Worm (Caenorhabditis elegans) whole organism, late embryonic: ENCODE measurements around the gene lido-17.

Source experiments
- C08G9.2 ChIP-seq: sonication (generic microtip); optimal IDR thresholded peaks from 2 replicates; lab custom pipeline; 2016; ENCODE audit warnings: mild to moderate bottlenecking, missing genetic modification characterization, moderate library complexity, missing compliant biosample characterization
- K09A11.1 ChIP-seq: sonication (generic microtip); optimal IDR thresholded peaks from 2 replicates; lab custom pipeline; 2017; ENCODE audit warnings: antibody characterized with exemption, mild to moderate bottlenecking, missing genetic modification characterization, missing compliant biosample characterization; ENCODE audit not compliant: insufficient read depth
- T23F11.4 ChIP-seq: fragments of 200-800 bp; sonication (Bioruptor generic); optimal IDR thresholded peaks from 2 replicates; lab custom pipeline; 2018; ENCODE audit warnings: mild to moderate bottlenecking, missing genetic modification characterization, missing compliant biosample characterization
- ama-1 ChIP-seq: fragments of 150-350 bp; optimal IDR thresholded peaks from 2 replicates; lab custom pipeline; 2014
- ceh-14 ChIP-seq: sonication (generic microtip); optimal IDR thresholded peaks from 2 replicates; lab custom pipeline; 2016; ENCODE audit warnings: missing genotype, missing genetic modification characterization, missing compliant biosample characterization
- ceh-18 ChIP-seq: sonication (generic microtip); optimal IDR thresholded peaks from 2 replicates; lab custom pipeline; 2016; ENCODE audit warnings: missing genetic modification characterization, missing compliant biosample characterization
- ceh-19 ChIP-seq: fragments of 200-800 bp; sonication (Bioruptor generic); optimal IDR thresholded peaks from 2 replicates; lab custom pipeline; 2018; ENCODE audit warnings: mild to moderate bottlenecking, missing genetic modification characterization, missing compliant biosample characterization
- ceh-2 ChIP-seq: sonication (generic microtip); optimal IDR thresholded peaks from 2 replicates; lab custom pipeline; 2016; ENCODE audit warnings: missing genotype, missing genetic modification characterization, missing compliant biosample characterization
- ceh-22 ChIP-seq: sonication (generic microtip); optimal IDR thresholded peaks from 2 replicates; lab custom pipeline; 2017; ENCODE audit warnings: missing biosample characterization, missing genetic modification characterization
- ceh-24 ChIP-seq: sonication (generic microtip); optimal IDR thresholded peaks from 2 replicates; lab custom pipeline; 2016; ENCODE audit warnings: mild to moderate bottlenecking, missing genetic modification characterization, missing compliant biosample characterization
- ceh-30 ChIP-seq: fragments of 150-350 bp; optimal IDR thresholded peaks from 2 replicates; lab custom pipeline; 2014; ENCODE audit warnings: missing biosample characterization, missing genetic modification characterization
- ceh-31 ChIP-seq: sonication (generic microtip); optimal IDR thresholded peaks from 2 replicates; lab custom pipeline; 2016; ENCODE audit warnings: missing genetic modification characterization, missing compliant biosample characterization
- ceh-45 ChIP-seq: fragments of 200-800 bp; sonication (Bioruptor generic); IDR thresholded peaks from 2 replicates; pipeline ENCODE4 v1.3.6; 2022; ENCODE audit warnings: missing genetic modification reagents, missing genetic modification characterization, missing compliant biosample characterization
- ceh-48 ChIP-seq: sonication (generic microtip); optimal IDR thresholded peaks from 2 replicates; lab custom pipeline; 2016; ENCODE audit warnings: missing genetic modification characterization, inconsistent platforms, missing compliant biosample characterization
- che-1 ChIP-seq: sonication (generic microtip); optimal IDR thresholded peaks from 2 replicates; lab custom pipeline; 2016; ENCODE audit warnings: mild to moderate bottlenecking, missing genetic modification characterization, missing compliant biosample characterization
- dve-1 ChIP-seq: sonication (generic microtip); optimal IDR thresholded peaks from 2 replicates; lab custom pipeline; 2017; ENCODE audit warnings: antibody characterized with exemption, mild to moderate bottlenecking, missing genetic modification characterization, missing compliant biosample characterization
- elt-2 ChIP-seq: sonication (generic microtip); optimal IDR thresholded peaks from 2 replicates; lab custom pipeline; 2016; ENCODE audit warnings: missing genetic modification reagents, missing genetic modification characterization, missing compliant biosample characterization
- elt-4 ChIP-seq: sonication (generic microtip); optimal IDR thresholded peaks from 2 replicates; lab custom pipeline; 2016; ENCODE audit warnings: missing genetic modification characterization, missing compliant biosample characterization
- ets-4 ChIP-seq: sonication (generic microtip); optimal IDR thresholded peaks from 2 replicates; lab custom pipeline; 2016; ENCODE audit warnings: missing genetic modification characterization, missing compliant biosample characterization
- fax-1 ChIP-seq: sonication (generic microtip); optimal IDR thresholded peaks from 2 replicates; lab custom pipeline; 2016; ENCODE audit warnings: missing genotype, missing genetic modification characterization, missing compliant biosample characterization
- fkh-10 ChIP-seq: fragments of 150-350 bp; optimal IDR thresholded peaks from 2 replicates; lab custom pipeline; 2014; ENCODE audit warnings: missing biosample characterization, missing genetic modification reagents, missing genetic modification characterization
- fkh-6 ChIP-seq: sonication (generic microtip); optimal IDR thresholded peaks from 2 replicates; lab custom pipeline; 2016; ENCODE audit warnings: missing genetic modification characterization, missing compliant biosample characterization
- hlh-15 ChIP-seq: sonication (generic microtip); optimal IDR thresholded peaks from 2 replicates; lab custom pipeline; 2016; ENCODE audit warnings: missing genetic modification characterization, missing compliant biosample characterization
- hlh-8 ChIP-seq: sonication (generic microtip); optimal IDR thresholded peaks from 2 replicates; lab custom pipeline; 2016; ENCODE audit warnings: missing genotype, missing genetic modification characterization, missing compliant biosample characterization
- lim-6 ChIP-seq: sonication (generic microtip); optimal IDR thresholded peaks from 2 replicates; lab custom pipeline; 2016; ENCODE audit warnings: missing genetic modification characterization, missing compliant biosample characterization
- lin-11 ChIP-seq: fragments of 200-800 bp; sonication (Bioruptor generic); optimal IDR thresholded peaks from 2 replicates; lab custom pipeline; 2018; ENCODE audit warnings: mild to moderate bottlenecking, missing genetic modification characterization, missing compliant biosample characterization
- madf-2 ChIP-seq: sonication (generic microtip); optimal IDR thresholded peaks from 2 replicates; lab custom pipeline; 2017; ENCODE audit warnings: missing genetic modification characterization, missing compliant biosample characterization
- nhr-232 ChIP-seq: sonication (generic microtip); optimal IDR thresholded peaks from 2 replicates; lab custom pipeline; 2016; ENCODE audit warnings: missing genetic modification characterization, missing compliant biosample characterization
- odd-2 ChIP-seq: sonication (generic microtip); optimal IDR thresholded peaks from 2 replicates; lab custom pipeline; 2017; ENCODE audit warnings: antibody characterized with exemption, mild to moderate bottlenecking, missing genetic modification characterization, missing compliant biosample characterization
- pag-3 ChIP-seq: sonication (generic microtip); optimal IDR thresholded peaks from 2 replicates; lab custom pipeline; 2016; ENCODE audit warnings: missing compliant biosample characterization, missing genetic modification characterization, borderline replicate concordance
- pat-9 ChIP-seq: fragments of 200-800 bp; sonication (Bioruptor generic); optimal IDR thresholded peaks from 2 replicates; lab custom pipeline; 2018; ENCODE audit warnings: mild to moderate bottlenecking, missing genetic modification characterization, moderate library complexity, missing compliant biosample characterization
- pha-2 ChIP-seq: sonication (generic microtip); optimal IDR thresholded peaks from 2 replicates; lab custom pipeline; 2017; ENCODE audit warnings: mild to moderate bottlenecking, missing genetic modification characterization, missing compliant biosample characterization
- pha-4 ChIP-seq: fragments of 150-350 bp; optimal IDR thresholded peaks from 2 replicates; lab custom pipeline; 2018; ENCODE audit warnings: missing biosample characterization, missing genetic modification reagents, missing genetic modification characterization
- pros-1 ChIP-seq: fragments of 150-350 bp; optimal IDR thresholded peaks from 2 replicates; lab custom pipeline; 2014; ENCODE audit warnings: missing biosample characterization, missing genetic modification reagents, missing genetic modification characterization
- syd-9 ChIP-seq: sonication (generic microtip); optimal IDR thresholded peaks from 2 replicates; lab custom pipeline; 2016; ENCODE audit warnings: mild to moderate bottlenecking, missing genetic modification characterization, moderate library complexity, missing compliant biosample characterization
- unc-3 ChIP-seq, 2 experiments: fragments of 200-800 bp in 1 of 2; sonication (Bioruptor generic) in 1 of 2; sonication (generic microtip) in 1 of 2; conservative IDR thresholded peaks in 1 of 2; optimal IDR thresholded peaks in 1 of 2; 2 replicates each; pipeline versions ENCODE4 v1.3.6 to Lab custom; 2016 to 2022; ENCODE audit warnings: missing compliant biosample characterization in 2 of 2, missing genetic modification characterization in 2 of 2, missing genetic modification reagents in 1 of 2
- unc-55 ChIP-seq: sonication (generic microtip); optimal IDR thresholded peaks from 2 replicates; lab custom pipeline; 2017; ENCODE audit warnings: missing biosample characterization, missing genetic modification reagents, missing genetic modification characterization
- unc-86 ChIP-seq: sonication (generic microtip); optimal IDR thresholded peaks from 2 replicates; lab custom pipeline; 2016; ENCODE audit warnings: missing genetic modification characterization, missing compliant biosample characterization

The lido-17 gene

ce11 chrII:9412086-9412608 is 19.5 kb upstream of the lido-17 start, which contains the start of gene arrd-3:
TSS of gene arrd-3 (plus strand) at chrII:9412558.
- TF ChIP-seq fax-1 (tag; lab: Kevin White, UChicago) (no peak), unc-3 (GFP tag; conservative IDR thresholded peaks at IDR 0.05; lab: Robert Waterston, UW) (no peak), unc-3 (tag; optimal IDR thresholded peaks at IDR 0.05; lab: Kevin White, UChicago) (no peak), ceh-45 (GFP tag; lab: Robert Waterston, UW) (no peak), lim-6 (tag; lab: Kevin White, UChicago) (no peak), ceh-30 (tag; lab: Kevin White, UChicago) (no peak), ceh-19 (GFP tag; lab: Kevin White, UChicago) (no peak), pha-4 (tag; lab: Kevin White, UChicago) (no peak), dve-1 (tag; lab: Kevin White, UChicago) (no peak), ceh-31 (tag; lab: Kevin White, UChicago) (no peak), ceh-2 (tag; lab: Kevin White, UChicago) (no peak), madf-2 (tag; lab: Kevin White, UChicago) (no peak), ceh-18 (tag; lab: Kevin White, UChicago) (no peak), pat-9 (tag; lab: Kevin White, UChicago) (no peak), ets-4 (tag; lab: Kevin White, UChicago) (no peak), ceh-22 (tag; lab: Kevin White, UChicago) (no peak), elt-2 (tag; lab: Kevin White, UChicago) (no peak), ceh-24 (tag; lab: Kevin White, UChicago) (no peak), pha-2 (tag; lab: Kevin White, UChicago) (no peak), hlh-8 (tag; lab: Kevin White, UChicago) (no peak), elt-4 (no peak)
- TF ChIP-seq, all 69 proteins: peak for 0

DNA sequence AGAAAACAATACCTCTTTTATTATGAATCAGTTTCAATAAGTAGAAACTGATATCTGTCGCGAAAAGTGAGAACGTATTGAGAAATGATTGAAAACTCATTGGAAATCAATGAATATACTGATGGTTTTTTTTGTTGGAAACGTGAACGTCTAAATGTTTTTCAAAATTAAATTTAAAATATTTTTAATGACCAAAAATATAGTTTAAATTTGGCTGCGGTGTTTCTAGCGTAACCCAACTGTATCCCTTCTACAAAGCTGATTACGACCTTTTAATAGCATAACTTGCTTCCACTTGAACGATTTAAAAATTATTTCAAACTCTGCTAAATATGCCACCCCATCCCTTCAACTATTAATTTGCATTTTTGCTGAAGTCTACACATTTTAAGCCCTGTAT is 18.9 kb upstream of the lido-17 start, which contains the start of gene M176.9:
M176.9 (minus strand) TSS at position 101 of the 400 bp plus-strand sequence.
- no peak for TF ChIP-seq C08G9.2 (tag; lab: Kevin White, UChicago)
- TF ChIP-seq lin-11: no peak
- no peak for TF ChIP-seq che-1 (tag; lab: Kevin White, UChicago)
- no peak for TF ChIP-seq unc-3 (GFP tag; conservative IDR thresholded peaks at IDR 0.05; lab: Robert Waterston, UW)
- TF ChIP-seq unc-3 (tag; optimal IDR thresholded peaks at IDR 0.05; lab: Kevin White, UChicago): no peak
- no peak for TF ChIP-seq pag-3 (tag; lab: Kevin White, UChicago)
- TF ChIP-seq odd-2 (tag; lab: Kevin White, UChicago): no peak
- no peak for TF ChIP-seq K09A11.1 (tag; lab: Kevin White, UChicago)
- no peak for TF ChIP-seq ceh-22 (tag; lab: Kevin White, UChicago)
- no peak for TF ChIP-seq T23F11.4 (GFP tag; lab: Kevin White, UChicago)
- no peak for TF ChIP-seq ceh-24 (tag; lab: Kevin White, UChicago)
- no peak for TF ChIP-seq lim-6 (tag; lab: Kevin White, UChicago)
- TF ChIP-seq dve-1 (tag; lab: Kevin White, UChicago): no peak
- no peak for TF ChIP-seq pros-1 (tag; lab: Kevin White, UChicago)
- no peak for TF ChIP-seq ceh-14
- TF ChIP-seq ceh-19 (GFP tag; lab: Kevin White, UChicago): no peak
- TF ChIP-seq pha-4 (tag; lab: Kevin White, UChicago): no peak
- TF ChIP-seq unc-55 (GFP tag; lab: Kevin White, UChicago): no peak
- TF ChIP-seq hlh-15 (tag; lab: Kevin White, UChicago): no peak
- TF ChIP-seq syd-9 (tag; lab: Kevin White, UChicago): no peak

DNA sequence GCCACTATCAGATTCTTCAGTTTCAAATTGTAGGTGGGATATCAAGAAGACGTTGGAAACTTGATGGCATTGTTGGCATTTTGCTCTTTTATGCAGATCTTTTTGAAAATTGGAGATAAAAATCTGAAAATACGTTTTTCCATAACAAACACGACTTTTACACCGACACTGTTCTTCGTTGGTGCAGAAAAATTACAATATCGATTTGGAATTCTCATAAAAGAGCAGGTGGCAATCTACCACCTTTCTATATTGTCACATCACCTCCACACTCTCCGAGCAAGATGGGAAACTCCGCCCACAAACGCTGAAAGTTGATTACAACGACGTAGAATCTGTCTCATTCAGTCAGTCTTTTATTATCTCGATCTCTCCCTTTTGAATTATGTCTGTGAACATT is 14.8 kb upstream of the lido-17 start, which contains the start of gene arrd-2:
arrd-2 (plus strand) TSS at position 301 of the 400 bp plus-strand sequence.
- no peak for TF ChIP-seq unc-86 (tag; lab: Kevin White, UChicago)
- TF ChIP-seq ceh-30 (tag; lab: Kevin White, UChicago): no peak
- TF ChIP-seq nhr-232 (tag; lab: Kevin White, UChicago): no peak
- TF ChIP-seq ama-1 (lab: Kevin White, UChicago): no peak
- TF ChIP-seq unc-55 (GFP tag; lab: Kevin White, UChicago): no peak
- no peak for TF ChIP-seq lin-11
- TF ChIP-seq ceh-48 (tag; lab: Kevin White, UChicago): no peak
- TF ChIP-seq odd-2 (tag; lab: Kevin White, UChicago): no peak
- no peak for TF ChIP-seq fkh-6 (tag; lab: Kevin White, UChicago)
- no peak for TF ChIP-seq hlh-15 (tag; lab: Kevin White, UChicago)
- TF ChIP-seq fkh-10: no peak
- TF ChIP-seq T23F11.4 (GFP tag; lab: Kevin White, UChicago): no peak
- no peak for TF ChIP-seq ceh-2 (tag; lab: Kevin White, UChicago)
